Fruit fly (Drosophila melanogaster) whole organism, embryonic: ENCODE data around the gene rt.

Experiments used
- Awh ChIP-seq: fragments of 200-800 bp; sonication (Bioruptor generic); IDR thresholded peaks from 2 replicates; pipeline ENCODE4, ENCODE4 v1.3.6; 2022; ENCODE audit warnings: missing biosample characterization, missing genetic modification characterization
- BEAF-32 ChIP-seq: fragments of 200-800 bp; sonication (Bioruptor generic); optimal IDR thresholded peaks from 3 replicates; lab custom pipeline; 2017; ENCODE audit warnings: missing biosample characterization, missing genetic modification characterization, mild to moderate bottlenecking, moderate library complexity, missing genetic modification reagents
- CG10267 ChIP-seq: fragments of 200-800 bp; sonication (Bioruptor generic); optimal IDR thresholded peaks from 2 replicates; lab custom pipeline; 2018; ENCODE audit warnings: missing biosample characterization, mild to moderate bottlenecking, missing genetic modification characterization, moderate library complexity
- CG10366 ChIP-seq: fragments of 200-800 bp; sonication (Bioruptor generic); IDR thresholded peaks from 2 replicates; pipeline ENCODE4 v1.3.6; 2022; ENCODE audit warnings: missing biosample characterization, missing genetic modification characterization
- CG11093 ChIP-seq: fragments of 200-800 bp; sonication (Bioruptor generic); IDR thresholded peaks from 3 replicates; pipeline ENCODE4 v1.3.6; 2022; ENCODE audit warnings: missing biosample characterization, missing genetic modification characterization
- CG11723 ChIP-seq: fragments of 200-800 bp; sonication (Bioruptor generic); optimal IDR thresholded peaks from 2 replicates; lab custom pipeline; 2017; ENCODE audit warnings: missing biosample characterization, mild to moderate bottlenecking, missing genetic modification characterization
- CG12155 ChIP-seq: fragments of 200-800 bp; sonication (Bioruptor generic); optimal IDR thresholded peaks from 3 replicates; lab custom pipeline; 2016; ENCODE audit warnings: missing biosample characterization, missing genetic modification characterization
- CG1233 ChIP-seq: fragments of 200-800 bp; sonication (Bioruptor generic); optimal IDR thresholded peaks from 4 replicates; lab custom pipeline; 2018; ENCODE audit warnings: missing biosample characterization, mild to moderate bottlenecking, missing genetic modification characterization
- CG14050 ChIP-seq: fragments of 200-800 bp; sonication (Bioruptor generic); IDR thresholded peaks from 3 replicates; pipeline ENCODE4 v1.3.6; 2022; ENCODE audit warnings: missing biosample characterization, missing genetic modification characterization
- CG14710 ChIP-seq: fragments of 200-800 bp; sonication (Bioruptor generic); optimal IDR thresholded peaks from 3 replicates; lab custom pipeline; 2019; ENCODE audit warnings: missing biosample characterization, mild to moderate bottlenecking, missing genetic modification characterization, moderate library complexity
- CG1603 ChIP-seq: fragments of 200-800 bp; sonication (Bioruptor generic); optimal IDR thresholded peaks from 2 replicates; lab custom pipeline; 2019; ENCODE audit warnings: missing biosample characterization, mild to moderate bottlenecking, missing genetic modification characterization, moderate library complexity
- CG16813 ChIP-seq: fragments of 200-800 bp; sonication (Bioruptor generic); IDR thresholded peaks from 3 replicates; pipeline ENCODE4 v1.3.6; 2022; ENCODE audit warnings: missing biosample characterization, missing genetic modification characterization; ENCODE audit not compliant: partially characterized antibody
- CG1792 ChIP-seq: fragments of 200-800 bp; sonication (Bioruptor generic); optimal IDR thresholded peaks from 2 replicates; lab custom pipeline; 2016; ENCODE audit warnings: missing biosample characterization, missing genetic modification characterization
- CG2116 ChIP-seq: fragments of 200-800 bp; sonication (Bioruptor generic); optimal IDR thresholded peaks from 3 replicates; lab custom pipeline; 2018; ENCODE audit warnings: missing biosample characterization, mild to moderate bottlenecking, missing genetic modification characterization
- CG2875 ChIP-seq: fragments of 200-800 bp; sonication (Bioruptor generic); optimal IDR thresholded peaks from 2 replicates; lab custom pipeline; 2017; ENCODE audit warnings: missing biosample characterization, mild to moderate bottlenecking, missing genetic modification characterization, missing genetic modification reagents
- CG2889 ChIP-seq: fragments of 200-800 bp; sonication (Bioruptor generic); IDR thresholded peaks from 3 replicates; pipeline ENCODE4 v1.3.6; 2022; ENCODE audit warnings: missing biosample characterization, missing genetic modification characterization
- CG30020 ChIP-seq: fragments of 200-800 bp; optimal IDR thresholded peaks from 2 replicates; lab custom pipeline; 2019; ENCODE audit warnings: missing biosample characterization, mild to moderate bottlenecking, missing genetic modification characterization, moderate library complexity
- CG31388 ChIP-seq: fragments of 200-800 bp; sonication (Bioruptor generic); optimal IDR thresholded peaks from 2 replicates; lab custom pipeline; 2016; ENCODE audit warnings: missing biosample characterization, missing genetic modification characterization
- CG43689 ChIP-seq: fragments of 200-800 bp; sonication (Bioruptor generic); IDR thresholded peaks from 2 replicates; pipeline ENCODE4 v1.3.6; 2022; ENCODE audit warnings: missing biosample characterization, missing genetic modification characterization
- CG4404 ChIP-seq: fragments of 200-800 bp; sonication (Bioruptor generic); IDR thresholded peaks from 2 replicates; pipeline ENCODE4 v1.3.6; 2022; ENCODE audit warnings: missing biosample characterization, missing genetic modification characterization
- CG6813 ChIP-seq: fragments of 200-800 bp; sonication (Bioruptor generic); optimal IDR thresholded peaks from 2 replicates; lab custom pipeline; 2017; ENCODE audit warnings: missing biosample characterization, missing genetic modification characterization, mild to moderate bottlenecking, moderate library complexity, missing genetic modification reagents
- CG7357 ChIP-seq: fragments of 200-800 bp; sonication (Bioruptor generic); IDR thresholded peaks from 3 replicates; pipeline ENCODE4 v1.3.6; 2022; ENCODE audit warnings: missing biosample characterization, missing genetic modification characterization
- CG8089 ChIP-seq: fragments of 200-800 bp; sonication (Bioruptor generic); optimal IDR thresholded peaks from 3 replicates; lab custom pipeline; 2016; ENCODE audit warnings: missing biosample characterization, missing genetic modification characterization
- Deaf1 ChIP-seq: fragments of 200-800 bp; optimal IDR thresholded peaks from 3 replicates; lab custom pipeline; 2019; ENCODE audit warnings: missing biosample characterization, mild to moderate bottlenecking, missing genetic modification characterization, moderate library complexity
- Dref ChIP-seq: fragments of 200-800 bp; sonication (Bioruptor generic); IDR thresholded peaks from 2 replicates; pipeline ENCODE4 v1.3.6; 2022; ENCODE audit warnings: missing biosample characterization, missing genetic modification characterization
- Hsf ChIP-seq: fragments of 200-800 bp; sonication (Bioruptor generic); optimal IDR thresholded peaks from 3 replicates; lab custom pipeline; 2016; ENCODE audit warnings: missing biosample characterization, missing genetic modification characterization
- Nf-YC ChIP-seq: fragments of 200-800 bp; optimal IDR thresholded peaks from 3 replicates; lab custom pipeline; 2019; ENCODE audit warnings: missing biosample characterization, mild to moderate bottlenecking, missing genetic modification characterization, moderate library complexity
- Opbp ChIP-seq: fragments of 200-800 bp; sonication (Bioruptor generic); IDR thresholded peaks from 3 replicates; pipeline ENCODE4 v1.3.6; 2022; ENCODE audit warnings: missing biosample characterization, missing genetic modification characterization; ENCODE audit not compliant: partially characterized antibody
- Ssrp ChIP-seq: fragments of 200-800 bp; sonication (Bioruptor generic); optimal IDR thresholded peaks from 2 replicates; lab custom pipeline; 2018; ENCODE audit warnings: missing biosample characterization, mild to moderate bottlenecking, missing genetic modification characterization, moderate library complexity
- TFAM ChIP-seq: fragments of 200-800 bp; sonication (Bioruptor generic); optimal IDR thresholded peaks from 2 replicates; lab custom pipeline; 2017; ENCODE audit warnings: missing biosample characterization, missing genetic modification characterization, inconsistent platforms
- az2 ChIP-seq: fragments of 200-800 bp; sonication (Bioruptor generic); optimal IDR thresholded peaks from 3 replicates; lab custom pipeline; 2016; ENCODE audit warnings: missing biosample characterization, missing genetic modification characterization
- danr ChIP-seq: fragments of 200-800 bp; sonication (Bioruptor generic); IDR thresholded peaks from 2 replicates; pipeline ENCODE4 v1.3.6; 2022; ENCODE audit warnings: missing biosample characterization, missing genetic modification characterization
- disco-r ChIP-seq: fragments of 200-800 bp; sonication (Bioruptor generic); optimal IDR thresholded peaks from 2 replicates; lab custom pipeline; 2016; ENCODE audit warnings: missing biosample characterization, missing genetic modification characterization
- dpn ChIP-seq, 2 experiments: fragments of 200-800 bp; sonication (Bioruptor generic); optimal IDR thresholded peaks; 3 replicates each; lab custom pipeline; 2016; ENCODE audit warnings: missing biosample characterization in 2 of 2, missing genetic modification characterization in 2 of 2
- eve ChIP-seq, 2 experiments: fragments of >200 bp; optimal IDR thresholded peaks; 2 replicates each; lab custom pipeline; 2017; ENCODE audit warnings: missing biosample characterization in 2 of 2, missing genetic modification characterization in 2 of 2
- fd3F ChIP-seq: fragments of 200-800 bp; sonication (Bioruptor generic); optimal IDR thresholded peaks from 2 replicates; lab custom pipeline; 2018; ENCODE audit warnings: missing biosample characterization, mild to moderate bottlenecking, missing genetic modification characterization, moderate library complexity
- fru ChIP-seq: fragments of >200 bp; optimal IDR thresholded peaks from 2 replicates; lab custom pipeline; 2017
- gfzf ChIP-seq: fragments of 200-800 bp; sonication (Bioruptor generic); optimal IDR thresholded peaks from 2 replicates; lab custom pipeline; 2016; ENCODE audit warnings: missing biosample characterization, mild to moderate bottlenecking, missing genetic modification characterization, moderate library complexity
- h ChIP-seq: fragments of >200 bp; optimal IDR thresholded peaks from 2 replicates; lab custom pipeline; 2017
- her ChIP-seq: fragments of 200-800 bp; sonication (Bioruptor generic); optimal IDR thresholded peaks from 2 replicates; lab custom pipeline; 2016; ENCODE audit warnings: missing biosample characterization, missing genetic modification characterization
- kay ChIP-seq: fragments of 200-800 bp; sonication (Bioruptor generic); optimal IDR thresholded peaks from 2 replicates; lab custom pipeline; 2016; ENCODE audit warnings: missing biosample characterization, missing genetic modification characterization
- lmd ChIP-seq: fragments of 200-800 bp; sonication (Bioruptor generic); IDR thresholded peaks from 2 replicates; pipeline ENCODE4 v1.3.6; 2022; ENCODE audit warnings: missing biosample characterization, missing genetic modification characterization
- lov ChIP-seq, 2 experiments: fragments of 200-800 bp in 1 of 2; fragments of >200 bp in 1 of 2; sonication (Bioruptor generic) in 1 of 2; IDR thresholded peaks in 1 of 2; optimal IDR thresholded peaks in 1 of 2; 2 replicates in 1 of 2; 3 replicates in 1 of 2; pipeline versions ENCODE4 v1.3.6 to Lab custom; 2017 to 2022; ENCODE audit warnings: missing biosample characterization in 1 of 2, missing genetic modification characterization in 1 of 2
- nmo ChIP-seq: fragments of 200-800 bp; sonication (Bioruptor generic); optimal IDR thresholded peaks from 2 replicates; lab custom pipeline; 2018; ENCODE audit warnings: missing biosample characterization, mild to moderate bottlenecking, missing genetic modification characterization, moderate library complexity
- oc ChIP-seq: fragments of 200-800 bp; sonication (Bioruptor generic); optimal IDR thresholded peaks from 2 replicates; lab custom pipeline; 2018; ENCODE audit warnings: missing biosample characterization, mild to moderate bottlenecking, missing genetic modification characterization, moderate library complexity
- run ChIP-seq: fragments of 200-800 bp; sonication (Bioruptor generic); optimal IDR thresholded peaks from 3 replicates; lab custom pipeline; 2018; ENCODE audit warnings: missing biosample characterization, mild to moderate bottlenecking, missing genetic modification characterization
- seq ChIP-seq: fragments of 200-800 bp; sonication (Bioruptor generic); IDR thresholded peaks from 2 replicates; pipeline ENCODE4 v1.3.6; 2022; ENCODE audit warnings: missing biosample characterization, missing genetic modification characterization
- shn ChIP-seq: fragments of 200-800 bp; sonication (Bioruptor generic); optimal IDR thresholded peaks from 3 replicates; lab custom pipeline; 2016; ENCODE audit warnings: missing biosample characterization, missing genetic modification characterization
- sob ChIP-seq: fragments of 200-800 bp; sonication (Bioruptor generic); IDR thresholded peaks from 2 replicates; pipeline ENCODE4 v1.3.6; 2022; ENCODE audit warnings: missing biosample characterization, missing genetic modification characterization
- tap ChIP-seq: fragments of 200-800 bp; optimal IDR thresholded peaks from 3 replicates; lab custom pipeline; 2019; ENCODE audit warnings: missing biosample characterization, mild to moderate bottlenecking, missing genetic modification characterization, moderate library complexity
- tgo ChIP-seq: fragments of 200-800 bp; sonication (Bioruptor generic); IDR thresholded peaks from 3 replicates; pipeline ENCODE4 v1.3.6; 2022; ENCODE audit warnings: missing biosample characterization, missing genetic modification characterization
- ttk ChIP-seq: fragments of 200-800 bp; sonication (Bioruptor generic); IDR thresholded peaks from 2 replicates; pipeline ENCODE4 v2.1.2; 2022; ENCODE audit warnings: missing biosample characterization, missing genetic modification characterization

Gene rt

DNA sequence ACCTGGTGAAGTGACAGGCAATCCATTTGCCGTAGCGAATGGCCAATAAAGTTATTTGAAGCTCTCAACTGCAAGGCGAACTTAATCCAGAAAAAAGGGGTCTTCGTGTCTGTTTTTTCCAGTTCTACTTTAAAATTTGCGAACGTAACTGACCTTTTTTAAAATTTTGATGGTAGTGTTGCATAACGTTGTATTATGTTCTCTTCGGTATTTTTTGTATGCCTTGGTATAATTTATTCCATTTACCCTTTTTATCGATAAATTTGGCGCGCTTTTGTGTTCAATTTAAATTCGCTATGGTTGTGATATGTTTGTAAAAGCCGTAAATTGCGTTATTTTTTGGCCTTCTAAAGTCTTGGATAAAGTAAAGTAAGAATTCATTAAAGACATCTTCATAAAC lies 43.1 kb upstream of the rt start (continued):
- TF ChIP-seq Hsf (no peak), eve (GFP tag; optimal IDR thresholded peaks at IDR 0.05; lab: Kevin White, UChicago) (peak in 1 of 2 experiments; percentile 50), CG1603 (tag; lab: Kevin White, UChicago) (peak; percentile 5), CG11723 (GFP tag; lab: Kevin White, UChicago) (no peak), CG6813 (no peak), CG31388 (GFP tag; lab: Kevin White, UChicago) (no peak), CG1792 (GFP tag; lab: Kevin White, UChicago) (no peak), Dref (peak; percentile 68), CG12155 (GFP tag; lab: Kevin White, UChicago) (no peak), CG1233 (GFP tag; lab: Kevin White, UChicago) (no peak), h (no peak), Ssrp (tag; lab: Kevin White, UChicago) (no peak), CG4404 (GFP tag; lab: Robert Waterston, UW) (no peak), lov (optimal IDR thresholded peaks at IDR 0.05; lab: Kevin White, UChicago) (no peak), lov (GFP tag; IDR thresholded peaks at IDR 0.05; lab: Robert Waterston, UW) (no peak), CG2875 (no peak), CG43689 (GFP tag; lab: Robert Waterston, UW) (no peak), CG8089 (GFP tag; lab: Kevin White, UChicago) (no peak), dpn (GFP tag; optimal IDR thresholded peaks at IDR 0.05; lab: Kevin White, UChicago) (no peak), gfzf (peak; percentile 60), Awh (no peak), TFAM (GFP tag; lab: Kevin White, UChicago) (no peak), CG2116 (GFP tag; lab: Kevin White, UChicago) (peak; percentile 48), ttk (no peak), fru (lab: Kevin White, UChicago) (no peak), CG11093 (GFP tag; lab: Robert Waterston, UW) (no peak), oc (no peak), CG14710 (tag; lab: Kevin White, UChicago) (no peak), az2 (GFP tag; lab: Kevin White, UChicago) (no peak), disco-r (GFP tag; lab: Kevin White, UChicago) (no peak), Deaf1 (tag; lab: Kevin White, UChicago) (no peak), tap (tag; lab: Kevin White, UChicago) (no peak), seq (GFP tag; lab: Robert Waterston, UW) (no peak), nmo (GFP tag; lab: Kevin White, UChicago) (no peak), CG30020 (tag; lab: Kevin White, UChicago) (no peak), Opbp (GFP tag; lab: Robert Waterston, UW) (no peak), lmd (GFP tag; lab: Robert Waterston, UW) (no peak), her (GFP tag; lab: Kevin White, UChicago) (peak; percentile 16), kay (GFP tag; lab: Kevin White, UChicago) (no peak), CG14050 (GFP tag; lab: Robert Waterston, UW) (no peak), CG10366 (GFP tag; lab: Robert Waterston, UW) (no peak), run (no peak), Nf-YC (tag; lab: Kevin White, UChicago) (no peak), CG10267 (peak; percentile 93), CG7357 (no peak), sob (GFP tag; lab: Robert Waterston, UW) (no peak), danr (GFP tag; lab: Robert Waterston, UW) (no peak), shn (GFP tag; lab: Kevin White, UChicago) (no peak), fd3F (no peak), CG2889 (no peak), tgo (GFP tag; lab: Robert Waterston, UW) (no peak), CG16813 (GFP tag; lab: Robert Waterston, UW) (no peak; the same call in 2 of the 3 replicates), BEAF-32 (GFP tag; lab: Kevin White, UChicago) (peak; percentile 36)
